Fruit fly (Drosophila melanogaster) S2 (cell line): Measurements from ENCODE around the gene org-1.

Experiments used
- CG8478 ChIP-seq: fragments of >200 bp; optimal IDR thresholded peaks from 2 replicates; lab custom pipeline; 2018
- CTCF ChIP-seq, 2 experiments: fragments of >200 bp; optimal IDR thresholded peaks; 2 replicates each; lab custom pipeline; 2018

- TF ChIP-seq CG8478 (lab: Kevin White, UChicago) = no peak
- no peak for TF ChIP-seq CTCF (optimal IDR thresholded peaks at IDR 0.05; lab: Kevin White, UChicago)
Observed at dm6 chrX:8490291-8490975, 35.6 kb upstream of the org-1 start.
